Worm (Caenorhabditis elegans): ENCODE results near the gene F57A8.1.

Gene F57A8.1

ce11 chrV:10037040-10037439, at the start of gene F57A8.1:
F57A8.1 (plus strand) TSS chrV:10037340.
- TF ChIP-seq ztf-4 (tag; optimal IDR thresholded peaks at IDR 0.05): no peak
- no peak for TF ChIP-seq nhr-23 (tag; optimal IDR thresholded peaks at IDR 0.05)
- TF ChIP-seq nhr-28 (tag; optimal IDR thresholded peaks at IDR 0.05): no peak
- TF ChIP-seq ztf-11 (tag; optimal IDR thresholded peaks at IDR 0.05): no peak
- TF ChIP-seq ZK546.5 (tag; optimal IDR thresholded peaks at IDR 0.05): no peak
- no peak for TF ChIP-seq nfya-1 (tag; optimal IDR thresholded peaks at IDR 0.05; ENCODE audit: insufficient read depth)

ce11 chrV:9987688-9988087, 49.5 kb upstream of the F57A8.1 start, which contains the start of gene C27H6.8:
C27H6.8 (minus strand) TSS chrV:9987788.
- no peak for TF ChIP-seq fos-1 (tag; optimal IDR thresholded peaks at IDR 0.05)
- TF ChIP-seq elt-3 (tag; optimal IDR thresholded peaks at IDR 0.05): no peak
- no peak for TF ChIP-seq nhr-25 (tag; optimal IDR thresholded peaks at IDR 0.05)
- no peak for TF ChIP-seq nhr-67 (tag; optimal IDR thresholded peaks at IDR 0.05)
- no peak for TF ChIP-seq R02D3.7 (tag; optimal IDR thresholded peaks at IDR 0.05)
- TF ChIP-seq snpc-4 (tag; optimal IDR thresholded peaks at IDR 0.05): no peak
- TF ChIP-seq ZK546.5 (tag; optimal IDR thresholded peaks at IDR 0.05): no peak
- no peak for TF ChIP-seq skn-1 (tag; optimal IDR thresholded peaks at IDR 0.05)
- TF ChIP-seq tbx-2 (tag; optimal IDR thresholded peaks at IDR 0.05): no peak
- TF ChIP-seq jun-1 (tag; optimal IDR thresholded peaks at IDR 0.05): no peak
- TF ChIP-seq pha-4 (tag; optimal IDR thresholded peaks at IDR 0.05): no peak
- TF ChIP-seq daf-12 (tag; optimal IDR thresholded peaks at IDR 0.05): no peak
- no peak for TF ChIP-seq hmg-11 (tag; optimal IDR thresholded peaks at IDR 0.05)
- no peak for TF ChIP-seq ceh-9 (tag; optimal IDR thresholded peaks at IDR 0.05)
- no peak for TF ChIP-seq pqm-1 (tag; optimal IDR thresholded peaks at IDR 0.05)
- TF ChIP-seq egl-5 (tag; optimal IDR thresholded peaks at IDR 0.05): no peak
- TF ChIP-seq fkh-10 (GFP tag; optimal IDR thresholded peaks at IDR 0.05): no peak

ce11 chrV:9991610-9992009, 45.5 kb upstream of the F57A8.1 start, which contains the start of the genes rde-1 and trpp-6:
rde-1 (minus strand) TSS chrV:9991642.
trpp-6 (plus strand) TSS chrV:9991895.
- peak; percentile 23 for TF ChIP-seq nfya-1 (tag; optimal IDR thresholded peaks at IDR 0.05; ENCODE audit: insufficient read depth)
- TF ChIP-seq hmg-11 (tag; optimal IDR thresholded peaks at IDR 0.05): peak; percentile 37
- TF ChIP-seq lin-15B (tag; optimal IDR thresholded peaks at IDR 0.05): no peak

DNA sequence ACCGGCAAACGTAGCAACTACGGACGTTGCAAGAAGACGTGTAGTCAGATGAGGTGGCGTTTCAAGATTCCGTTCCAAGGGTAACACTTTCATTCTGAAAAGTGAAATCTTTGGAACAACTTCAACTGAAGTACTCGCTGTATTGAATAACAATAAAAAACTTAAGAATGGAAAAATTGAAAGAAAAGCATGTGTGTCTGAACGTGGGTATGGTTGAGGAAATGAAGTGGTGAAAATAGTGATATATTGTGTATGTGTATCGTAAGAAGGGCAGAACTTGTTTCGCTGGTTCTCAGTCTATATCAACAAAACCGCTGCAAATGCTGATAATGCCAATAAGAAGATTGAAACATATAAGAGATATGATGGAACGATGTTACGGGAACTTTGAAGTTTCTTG, 41.3 kb upstream of the F57A8.1 start, which contains the start of gene K08H10.6:
Gene K08H10.6 (minus strand): TSS at position 101 of the 400 bp plus-strand sequence.
- no peak for TF ChIP-seq ceh-9 (tag; optimal IDR thresholded peaks at IDR 0.05)
- no peak for TF ChIP-seq nhr-237 (tag; optimal IDR thresholded peaks at IDR 0.05)
- TF ChIP-seq tbx-2 (tag; optimal IDR thresholded peaks at IDR 0.05): no peak
- no peak for TF ChIP-seq lin-39 (tag; optimal IDR thresholded peaks at IDR 0.05)
- TF ChIP-seq eor-1 (tag; optimal IDR thresholded peaks at IDR 0.05): no peak
- no peak for TF ChIP-seq ceh-28 (tag; optimal IDR thresholded peaks at IDR 0.05)
- TF ChIP-seq nhr-77 (tag; optimal IDR thresholded peaks at IDR 0.05): no peak
- no peak for TF ChIP-seq unc-62 (GFP tag; optimal IDR thresholded peaks at IDR 0.05)
- no peak for TF ChIP-seq skn-1 (tag; optimal IDR thresholded peaks at IDR 0.05)
- no peak for TF ChIP-seq snpc-4 (tag; optimal IDR thresholded peaks at IDR 0.05)
- no peak for TF ChIP-seq aly-2 (tag; optimal IDR thresholded peaks at IDR 0.05)
- TF ChIP-seq nfya-1 (tag; optimal IDR thresholded peaks at IDR 0.05; ENCODE audit: insufficient read depth): no peak

ce11 chrV:10000760-10001159, 36.4 kb upstream of the F57A8.1 start, which contains the start of gene K08H10.10:
K08H10.10 (plus strand) TSS chrV:10001060.
- TF ChIP-seq nhr-25 (tag; optimal IDR thresholded peaks at IDR 0.05) (no peak), lin-39 (tag; optimal IDR thresholded peaks at IDR 0.05) (no peak), nhr-43 (tag; optimal IDR thresholded peaks at IDR 0.05; ENCODE audit: poor library complexity, severe bottlenecking) (no peak), nfya-1 (tag; optimal IDR thresholded peaks at IDR 0.05; ENCODE audit: insufficient read depth) (no peak), snpc-4 (tag; optimal IDR thresholded peaks at IDR 0.05) (no peak), ceh-82 (tag; optimal IDR thresholded peaks at IDR 0.05) (no peak), unc-62 (GFP tag; optimal IDR thresholded peaks at IDR 0.05) (no peak), nhr-28 (tag; optimal IDR thresholded peaks at IDR 0.05) (no peak), ztf-4 (tag; optimal IDR thresholded peaks at IDR 0.05) (no peak), pqm-1 (tag; optimal IDR thresholded peaks at IDR 0.05) (no peak), sea-2 (GFP tag; optimal IDR thresholded peaks at IDR 0.05) (no peak), nhr-12 (tag; optimal IDR thresholded peaks at IDR 0.05) (no peak), hmg-11 (tag; optimal IDR thresholded peaks at IDR 0.05) (no peak), nhr-77 (tag; optimal IDR thresholded peaks at IDR 0.05) (no peak), jun-1 (tag; optimal IDR thresholded peaks at IDR 0.05) (no peak), ZK546.5 (tag; optimal IDR thresholded peaks at IDR 0.05) (no peak), lin-15B (tag; optimal IDR thresholded peaks at IDR 0.05) (no peak), nhr-11 (tag; optimal IDR thresholded peaks at IDR 0.05) (no peak), fkh-2 (tag; optimal IDR thresholded peaks at IDR 0.05) (no peak), eor-1 (tag; optimal IDR thresholded peaks at IDR 0.05) (no peak)
